Worm (Caenorhabditis elegans) whole organism, young adult: Measurements from ENCODE around the gene tmem-218.
A peak's percentile ranks its signal among the peaks of the same experiment; 100 is the strongest.

Experiments
- B0035.1 ChIP-seq: sonication (generic microtip); optimal IDR thresholded peaks from 2 replicates; lab custom pipeline; 2016; ENCODE audit warnings: missing genetic modification characterization, mild to moderate bottlenecking, missing compliant biosample characterization, missing genotype, missing genetic modification reagents
- B0336.3 ChIP-seq: fragments of 200-800 bp; sonication (Bioruptor generic); IDR thresholded peaks from 2 replicates; pipeline ENCODE4 v1.3.6; 2022; ENCODE audit warnings: missing genetic modification characterization, missing compliant biosample characterization
- F22D6.2 ChIP-seq: sonication (generic microtip); optimal IDR thresholded peaks from 2 replicates; lab custom pipeline; 2016; ENCODE audit warnings: mild to moderate bottlenecking, missing genetic modification characterization, missing compliant biosample characterization
- F37B4.10 ChIP-seq: fragments of 200-800 bp; sonication (Bioruptor generic); IDR thresholded peaks from 2 replicates; pipeline ENCODE4 v1.3.6; 2022; ENCODE audit warnings: missing genetic modification characterization, missing compliant biosample characterization
- F52B5.7 ChIP-seq: sonication (generic microtip); optimal IDR thresholded peaks from 2 replicates; lab custom pipeline; 2016; ENCODE audit warnings: mild to moderate bottlenecking, missing genetic modification characterization, missing compliant biosample characterization
- K12H6.12 ChIP-seq: fragments of 200-800 bp; sonication (Bioruptor generic); optimal IDR thresholded peaks from 2 replicates; lab custom pipeline; 2018; ENCODE audit warnings: mild to moderate bottlenecking, missing genetic modification characterization, missing compliant biosample characterization
- T07F8.4 ChIP-seq: sonication (generic microtip); optimal IDR thresholded peaks from 2 replicates; lab custom pipeline; 2016; ENCODE audit warnings: mild to moderate bottlenecking, missing genetic modification characterization, moderate library complexity, missing compliant biosample characterization
- Y53G8AR.9 ChIP-seq: fragments of 200-800 bp; sonication (Bioruptor generic); conservative IDR thresholded peaks from 2 replicates; pipeline ENCODE4 v1.3.6; 2022; ENCODE audit warnings: missing genetic modification reagents, missing genetic modification characterization, missing compliant biosample characterization
- Y79H2A.3 ChIP-seq: fragments of 200-800 bp; sonication (Bioruptor generic); conservative IDR thresholded peaks from 2 replicates; pipeline ENCODE4 v1.3.6; 2022; ENCODE audit warnings: missing genetic modification reagents, missing genetic modification characterization, missing compliant biosample characterization
- Y95B8A.8 ChIP-seq: fragments of 200-800 bp; sonication (Bioruptor generic); IDR thresholded peaks from 2 replicates; pipeline ENCODE4 v1.3.6; 2022; ENCODE audit warnings: missing genetic modification reagents, missing genetic modification characterization, missing compliant biosample characterization
- attf-5 ChIP-seq: fragments of 200-800 bp; sonication (Bioruptor generic); optimal IDR thresholded peaks from 2 replicates; lab custom pipeline; 2018; ENCODE audit warnings: mild to moderate bottlenecking, missing genetic modification characterization, missing compliant biosample characterization
- bed-2 ChIP-seq: fragments of 200-800 bp; sonication (Bioruptor generic); IDR thresholded peaks from 2 replicates; pipeline ENCODE4 v1.3.6; 2022; ENCODE audit warnings: missing genetic modification reagents, missing genetic modification characterization, missing compliant biosample characterization
- cebp-1 ChIP-seq, 2 experiments: fragments of 200-800 bp in 1 of 2; sonication (Bioruptor generic) in 1 of 2; sonication (generic microtip) in 1 of 2; IDR thresholded peaks in 1 of 2; optimal IDR thresholded peaks in 1 of 2; 2 replicates each; pipeline versions ENCODE4 v1.3.6 to Lab custom; 2017 to 2022; ENCODE audit warnings: missing compliant biosample characterization in 2 of 2, missing genetic modification characterization in 2 of 2, mild to moderate bottlenecking in 1 of 2, missing genetic modification reagents in 1 of 2, moderate library complexity in 1 of 2
- ceh-100 ChIP-seq: fragments of 200-800 bp; sonication (Bioruptor generic); IDR thresholded peaks from 2 replicates; pipeline ENCODE4 v1.3.6; 2022; ENCODE audit warnings: missing genetic modification reagents, missing genetic modification characterization, missing compliant biosample characterization
- ceh-27 ChIP-seq: fragments of 200-800 bp; sonication (Bioruptor generic); optimal IDR thresholded peaks from 2 replicates; lab custom pipeline; 2018; ENCODE audit warnings: mild to moderate bottlenecking, missing genetic modification characterization, moderate library complexity, missing compliant biosample characterization
- ceh-40 ChIP-seq: fragments of 200-800 bp; sonication (Bioruptor generic); IDR thresholded peaks from 2 replicates; pipeline ENCODE4 v1.3.6; 2022; ENCODE audit warnings: missing genetic modification characterization, missing compliant biosample characterization
- ceh-79 ChIP-seq: sonication (generic microtip); optimal IDR thresholded peaks from 2 replicates; lab custom pipeline; 2017; ENCODE audit warnings: mild to moderate bottlenecking, missing genetic modification characterization, missing compliant biosample characterization
- dox-1 ChIP-seq: fragments of 200-800 bp; sonication (Bioruptor generic); IDR thresholded peaks from 2 replicates; pipeline ENCODE4 v1.3.6; 2022; ENCODE audit warnings: missing genetic modification reagents, missing genetic modification characterization, missing compliant biosample characterization
- dpff-1 ChIP-seq: sonication (generic microtip); optimal IDR thresholded peaks from 2 replicates; lab custom pipeline; 2017; ENCODE audit warnings: mild to moderate bottlenecking, missing genetic modification characterization, missing compliant biosample characterization
- dpl-1 ChIP-seq: fragments of 150-350 bp; optimal IDR thresholded peaks from 2 replicates; lab custom pipeline; 2014; ENCODE audit warnings: missing biosample characterization, missing genetic modification reagents, missing genetic modification characterization
- efl-1 ChIP-seq: fragments of 150-350 bp; optimal IDR thresholded peaks from 2 replicates; lab custom pipeline; 2014; ENCODE audit warnings: missing biosample characterization, missing genetic modification reagents, missing genetic modification characterization
- egl-18 ChIP-seq: fragments of 200-800 bp; sonication (Bioruptor generic); IDR thresholded peaks from 2 replicates; pipeline ENCODE4 v1.3.6; 2022; ENCODE audit warnings: missing genetic modification reagents, missing genetic modification characterization, missing compliant biosample characterization
- egl-44 ChIP-seq: fragments of 200-800 bp; sonication (Bioruptor generic); IDR thresholded peaks from 2 replicates; pipeline ENCODE4 v1.3.6; 2022; ENCODE audit warnings: missing genetic modification reagents, missing genetic modification characterization, missing compliant biosample characterization
- egrh-3 ChIP-seq: fragments of 200-800 bp; sonication (Bioruptor generic); IDR thresholded peaks from 2 replicates; pipeline ENCODE4 v1.3.6; 2022; ENCODE audit warnings: missing genetic modification reagents, missing genetic modification characterization, missing compliant biosample characterization
- ets-4 ChIP-seq: fragments of 200-800 bp; sonication (Bioruptor generic); optimal IDR thresholded peaks from 2 replicates; lab custom pipeline; 2018; ENCODE audit warnings: mild to moderate bottlenecking, missing genetic modification characterization, missing compliant biosample characterization
- hlh-12 ChIP-seq: sonication (generic microtip); optimal IDR thresholded peaks from 2 replicates; lab custom pipeline; 2016; ENCODE audit warnings: missing genetic modification characterization, missing compliant biosample characterization
- lin-40 ChIP-seq: sonication (generic microtip); optimal IDR thresholded peaks from 2 replicates; lab custom pipeline; 2016; ENCODE audit warnings: missing genetic modification characterization, mild to moderate bottlenecking, missing compliant biosample characterization, missing genotype, missing genetic modification reagents
- lin-54 ChIP-seq: fragments of 200-800 bp; sonication (Bioruptor generic); optimal IDR thresholded peaks from 2 replicates; lab custom pipeline; 2018; ENCODE audit warnings: mild to moderate bottlenecking, missing genetic modification characterization, missing compliant biosample characterization
- rcor-1 ChIP-seq: fragments of 200-800 bp; sonication (Bioruptor generic); IDR thresholded peaks from 2 replicates; pipeline ENCODE4 v1.3.6; 2022; ENCODE audit warnings: missing genetic modification reagents, missing genetic modification characterization, missing compliant biosample characterization
- repo-1 ChIP-seq: sonication (generic microtip); optimal IDR thresholded peaks from 2 replicates; lab custom pipeline; 2017; ENCODE audit warnings: mild to moderate bottlenecking, missing genetic modification characterization, missing compliant biosample characterization
- snpc-1.3 ChIP-seq: sonication (generic microtip); optimal IDR thresholded peaks from 2 replicates; lab custom pipeline; 2017; ENCODE audit warnings: missing genetic modification characterization, mild to moderate bottlenecking, missing compliant biosample characterization, antibody characterized with exemption, moderate library complexity, missing genotype, missing genetic modification reagents; ENCODE audit not compliant: insufficient read depth
- tbp1 ChIP-seq: fragments of 200-800 bp; sonication (Bioruptor generic); optimal IDR thresholded peaks from 2 replicates; lab custom pipeline; 2018; ENCODE audit warnings: mild to moderate bottlenecking, missing genetic modification characterization, missing compliant biosample characterization
- tlf-1 ChIP-seq: fragments of 200-800 bp; sonication (Bioruptor generic); optimal IDR thresholded peaks from 2 replicates; lab custom pipeline; 2018; ENCODE audit warnings: mild to moderate bottlenecking, missing genetic modification characterization, missing compliant biosample characterization
- unc-62 ChIP-seq: fragments of 150-350 bp; optimal IDR thresholded peaks from 2 replicates; lab custom pipeline; 2014; ENCODE audit warnings: missing biosample characterization, missing genetic modification reagents, missing genetic modification characterization
- zfh-2 ChIP-seq: fragments of 200-800 bp; sonication (Bioruptor generic); conservative IDR thresholded peaks from 2 replicates; pipeline ENCODE4 v1.3.6; 2022; ENCODE audit warnings: missing genetic modification reagents, missing genetic modification characterization, missing compliant biosample characterization
- zim-3 ChIP-seq: sonication (generic microtip); optimal IDR thresholded peaks from 2 replicates; lab custom pipeline; 2017; ENCODE audit warnings: mild to moderate bottlenecking, missing genetic modification characterization, moderate library complexity, missing compliant biosample characterization
- ztf-18 ChIP-seq: sonication (generic microtip); optimal IDR thresholded peaks from 2 replicates; lab custom pipeline; 2016; ENCODE audit warnings: missing genotype, mild to moderate bottlenecking, missing genetic modification characterization, missing compliant biosample characterization
- ztf-28 ChIP-seq: fragments of 200-800 bp; sonication (Bioruptor generic); IDR thresholded peaks from 2 replicates; pipeline ENCODE4 v1.3.6; 2022; ENCODE audit warnings: missing genetic modification reagents, missing genetic modification characterization, missing compliant biosample characterization
- ztf-3 ChIP-seq: fragments of 200-800 bp; sonication (Bioruptor generic); optimal IDR thresholded peaks from 2 replicates; lab custom pipeline; 2018; ENCODE audit warnings: mild to moderate bottlenecking, missing genetic modification characterization, missing compliant biosample characterization

Gene tmem-218

DNA sequence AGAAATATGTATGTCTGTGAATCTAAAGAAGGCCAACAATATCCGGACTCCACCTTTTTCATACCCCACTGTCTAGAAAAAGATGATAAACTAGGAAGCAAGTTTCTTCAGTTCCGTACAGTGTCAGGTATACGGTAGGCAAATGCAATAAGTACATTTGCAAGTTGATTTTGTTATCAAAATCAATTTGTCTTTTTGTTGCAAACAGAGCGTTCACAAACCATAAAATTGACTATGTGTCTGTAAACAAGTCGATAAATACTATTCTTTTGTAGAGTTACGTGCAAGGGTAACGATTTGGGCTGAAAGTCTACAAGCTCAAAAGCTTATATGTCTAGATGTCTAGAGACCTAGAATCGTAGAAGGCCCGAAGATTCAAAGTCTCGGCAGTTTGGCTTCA, 23.8 kb upstream of the tmem-218 start:
- TF ChIP-seq ceh-100 (GFP tag; lab: Robert Waterston, UW) (no peak), ztf-3 (GFP tag; lab: Kevin White, UChicago) (no peak), ceh-79 (tag; lab: Kevin White, UChicago) (no peak), egl-18 (GFP tag; lab: Robert Waterston, UW) (no peak), ceh-40 (GFP tag; lab: Robert Waterston, UW) (no peak), B0035.1 (tag; lab: Kevin White, UChicago) (no peak), egl-44 (GFP tag; lab: Robert Waterston, UW) (no peak), dpff-1 (no peak), dox-1 (GFP tag; lab: Robert Waterston, UW) (no peak), repo-1 (tag; lab: Kevin White, UChicago) (no peak), B0336.3 (GFP tag; lab: Robert Waterston, UW) (no peak), tbp1 (GFP tag; lab: Kevin White, UChicago) (no peak), T07F8.4 (no peak), dpl-1 (GFP tag; lab: Kevin White, UChicago) (no peak), tlf-1 (GFP tag; lab: Kevin White, UChicago) (no peak)

DNA sequence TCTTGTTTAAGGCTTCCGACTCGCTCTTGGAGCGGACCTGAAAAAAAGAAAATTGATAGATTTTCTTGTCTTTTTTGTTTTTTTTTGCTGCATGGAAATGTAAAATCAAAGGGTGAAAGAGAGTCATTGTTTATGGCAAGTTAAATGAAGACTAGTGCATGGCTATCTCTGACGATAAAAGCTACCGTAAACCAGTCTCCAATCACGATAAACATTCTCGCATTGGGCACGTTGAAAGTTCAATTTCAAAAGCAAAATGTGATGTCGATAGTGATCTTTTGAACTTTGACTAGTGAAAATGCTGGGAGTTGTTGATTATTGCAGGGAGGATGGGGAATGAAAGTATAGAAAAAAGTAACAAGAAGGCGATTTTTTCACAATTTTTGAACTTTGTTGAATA, 22.9 kb upstream of the tmem-218 start:
- TF ChIP-seq Y53G8AR.9 (GFP tag; lab: Robert Waterston, UW) (no peak), unc-62 (GFP tag; lab: Kevin White, UChicago) (no peak), cebp-1 (GFP tag; IDR thresholded peaks at IDR 0.05; lab: Robert Waterston, UW) (no peak), cebp-1 (tag; optimal IDR thresholded peaks at IDR 0.05; lab: Kevin White, UChicago) (no peak), ets-4 (GFP tag; lab: Kevin White, UChicago) (no peak), ztf-18 (no peak), Y95B8A.8 (GFP tag; lab: Robert Waterston, UW) (no peak), F37B4.10 (GFP tag; lab: Robert Waterston, UW) (no peak), rcor-1 (GFP tag; lab: Robert Waterston, UW) (no peak), ceh-79 (tag; lab: Kevin White, UChicago) (no peak), dpl-1 (GFP tag; lab: Kevin White, UChicago) (no peak), attf-5 (no peak)
- TF ChIP-seq, all 124 proteins: peak for 0

DNA sequence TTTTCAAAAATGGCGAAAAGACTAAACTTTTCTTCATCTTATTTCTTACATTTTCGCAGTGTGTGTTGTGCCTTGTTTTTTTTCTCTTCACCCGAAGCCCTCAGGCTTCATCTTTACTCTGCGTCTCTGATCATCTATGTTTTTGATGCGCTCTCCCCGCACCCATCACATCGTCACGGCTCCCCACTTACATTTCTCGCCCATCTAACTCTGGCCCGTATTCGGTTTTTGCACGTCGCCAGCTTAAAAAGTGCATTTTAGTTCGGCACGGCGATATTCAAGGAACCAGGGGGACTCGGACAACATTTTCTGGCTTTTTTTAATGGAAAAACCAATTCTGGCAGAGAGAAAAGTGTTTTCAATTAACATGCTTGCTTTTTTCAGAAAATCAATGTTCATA, 22.1 kb upstream of the tmem-218 start:
- TF ChIP-seq attf-5, result peak; percentile 5
- TF ChIP-seq bed-2 (GFP tag; lab: Robert Waterston, UW), result no peak
- TF ChIP-seq ztf-28 (GFP tag; lab: Robert Waterston, UW), result no peak
- TF ChIP-seq ceh-27 (GFP tag; lab: Kevin White, UChicago), result peak; percentile 14
- no peak for TF ChIP-seq Y53G8AR.9 (GFP tag; lab: Robert Waterston, UW)

- no peak for TF ChIP-seq ceh-27 (GFP tag; lab: Kevin White, UChicago)
- TF ChIP-seq efl-1, result no peak
- TF ChIP-seq Y79H2A.3 (GFP tag; lab: Robert Waterston, UW), result no peak
- TF ChIP-seq F22D6.2 (tag; lab: Kevin White, UChicago), result no peak
- no peak for TF ChIP-seq hlh-12
- no peak for TF ChIP-seq snpc-1.3 (tag; lab: Kevin White, UChicago)
- TF ChIP-seq, all 124 proteins: peak for 0
These were observed 21.6 kb upstream of the tmem-218 start for ce11 chrX:17627923-17628322.

ce11 chrX:17628345-17628744, 21.1 kb upstream of the tmem-218 start:
- TF ChIP-seq K12H6.12 (tag; lab: Kevin White, UChicago), result peak; percentile 8
- TF ChIP-seq egrh-3 (GFP tag; lab: Robert Waterston, UW), result 0 out of 2 replicates have a peak, but pooled peaks have one; percentile 18
- TF ChIP-seq snpc-1.3 (tag; lab: Kevin White, UChicago), result no peak
- no peak for TF ChIP-seq cebp-1 (GFP tag; IDR thresholded peaks at IDR 0.05; lab: Robert Waterston, UW)
- TF ChIP-seq cebp-1 (tag; optimal IDR thresholded peaks at IDR 0.05; lab: Kevin White, UChicago), result peak; percentile 55
- TF ChIP-seq zfh-2 (GFP tag; lab: Robert Waterston, UW), result peak; percentile 57
- peak; percentile 22 for TF ChIP-seq lin-40 (tag; lab: Kevin White, UChicago)
- peak; percentile 19 for TF ChIP-seq dpff-1
- peak; percentile 19 for TF ChIP-seq F52B5.7 (tag; lab: Kevin White, UChicago)
- no peak for TF ChIP-seq lin-54 (GFP tag; lab: Kevin White, UChicago)
- no peak for TF ChIP-seq zim-3 (tag; lab: Kevin White, UChicago)
- TF ChIP-seq ets-4 (GFP tag; lab: Kevin White, UChicago), result no peak
- peak; percentile 26 for TF ChIP-seq ceh-27 (GFP tag; lab: Kevin White, UChicago)
- no peak for TF ChIP-seq B0336.3 (GFP tag; lab: Robert Waterston, UW)
- no peak for TF ChIP-seq efl-1
- TF ChIP-seq attf-5, result peak; percentile 6
- TF ChIP-seq, all 124 proteins: peak for 9
